Worm (Caenorhabditis elegans) whole organism, midembryonic: Measurements from ENCODE around the gene abhd-5.2.

Experiments
- T22C8.4 ChIP-seq: fragments of 200-800 bp; sonication (Bioruptor generic); IDR thresholded peaks from 2 replicates; pipeline ENCODE4 v1.3.6; 2022; ENCODE audit warnings: missing genetic modification characterization, missing compliant biosample characterization
- ztf-23 ChIP-seq: fragments of 200-800 bp; sonication (Bioruptor generic); IDR thresholded peaks from 2 replicates; pipeline ENCODE4 v1.3.6; 2022; ENCODE audit warnings: missing genetic modification reagents, missing genetic modification characterization, missing compliant biosample characterization

DNA sequence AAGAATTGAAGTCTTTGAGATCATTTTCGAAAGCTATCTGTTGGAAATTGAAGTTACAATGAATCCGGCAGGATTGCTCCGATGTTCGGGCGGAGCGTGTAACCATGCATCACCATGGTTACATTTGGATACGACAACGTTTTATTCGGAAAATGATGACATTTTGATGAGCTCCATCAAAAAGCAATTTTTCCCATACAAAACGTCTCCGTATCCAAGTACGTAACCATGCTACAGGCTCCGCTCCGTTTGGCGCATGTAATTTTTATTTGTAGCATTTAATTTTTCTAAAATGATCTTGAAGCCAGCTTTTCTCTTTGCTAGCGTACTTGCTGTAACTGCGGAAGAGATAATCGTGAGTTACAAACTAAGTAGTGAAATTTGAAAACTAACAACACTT, 1.9 kb upstream of the abhd-5.2 start, which contains the start of the genes cwp-2 and cwp-3:
- no peak for TF ChIP-seq ztf-23
- TF ChIP-seq T22C8.4 (GFP tag; lab: Robert Waterston, UW): no peak
